Fruit fly (Drosophila melanogaster) whole organism, larva: ENCODE measurements around the gene betaggt-I.

Experiments
- noc ChIP-seq: fragments of 200-800 bp; sonication (Bioruptor generic); optimal IDR thresholded peaks from 3 replicates; lab custom pipeline; 2019; ENCODE audit warnings: missing biosample characterization, mild to moderate bottlenecking, missing genetic modification characterization, moderate library complexity

The betaggt-I gene

dm6 chr2L:4936325-4936869 lies 9.0 kb upstream of the betaggt-I start, which contains the start of gene hoe2:
hoe2 (minus strand) TSS chr2L:4936450.
- no peak for TF ChIP-seq noc (tag; lab: Kevin White, UChicago)

dm6 chr2L:4937060-4937459 lies 8.3 kb upstream of the betaggt-I start, which contains the start of gene Sgs1:
Sgs1 (plus strand) TSS chr2L:4937409.
- TF ChIP-seq noc (tag; lab: Kevin White, UChicago), result no peak

- TF ChIP-seq noc (tag; lab: Kevin White, UChicago), result no peak
Observed at dm6 chr2L:4942257-4942792, 3.1 kb upstream of the betaggt-I start, which contains the start of gene synr. synr (plus strand) TSS chr2L:4942742.

- TF ChIP-seq noc (tag; lab: Kevin White, UChicago), result no peak
Observed at dm6 chr2L:4949453-4950045, 4.2 kb downstream of the betaggt-I start, which contains the start of gene jet. jet (minus strand) TSS chr2L:4949784.

dm6 chr2L:4950667-4951066 lies 5.3 kb downstream of the betaggt-I start, which contains the start of gene Jon25Biii:
Jon25Biii (minus strand) TSS chr2L:4950767.
- TF ChIP-seq noc (tag; lab: Kevin White, UChicago), result peak; percentile 28

- TF ChIP-seq noc (tag; lab: Kevin White, UChicago), result no peak
Observed at dm6 chr2L:4953086-4953570, 7.7 kb downstream of the betaggt-I start, which contains the start of gene Jon25Bii. Jon25Bii (minus strand) TSS chr2L:4953136.

- TF ChIP-seq noc (tag; lab: Kevin White, UChicago), result no peak
Observed at dm6 chr2L:4955094-4955823, 9.9 kb downstream of the betaggt-I start, which contains the start of the genes Jon25Bi and Marcal1. Jon25Bi (minus strand) TSS chr2L:4955144. Marcal1 (plus strand) TSS chr2L:4955509.

dm6 chr2L:4958111-4958510 lies 12.7 kb downstream of the betaggt-I start, which contains the start of gene CG34124:
CG34124 (plus strand) TSS chr2L:4958411.
- TF ChIP-seq noc (tag; lab: Kevin White, UChicago), result no peak

dm6 chr2L:4965420-4965819 lies 20.0 kb downstream of the betaggt-I start, which contains the start of gene CG34125:
CG34125 (plus strand) TSS chr2L:4965673.
- no peak for TF ChIP-seq noc (tag; lab: Kevin White, UChicago)

dm6 chr2L:4965923-4966322 lies 20.5 kb downstream of the betaggt-I start:
- TF ChIP-seq noc (tag; lab: Kevin White, UChicago), result no peak

- TF ChIP-seq noc (tag; lab: Kevin White, UChicago), result no peak
Observed at dm6 chr2L:4967511-4967910, 22.1 kb downstream of the betaggt-I start, which contains the start of gene eIF3i. eIF3i (minus strand) TSS chr2L:4967775.

- TF ChIP-seq noc (tag; lab: Kevin White, UChicago), result no peak
Observed at dm6 chr2L:4968767-4969166, 23.4 kb downstream of the betaggt-I start, which contains the start of the genes Scox and Polr1C. Scox (minus strand) TSS chr2L:4968935. Polr1C (plus strand) TSS chr2L:4969004.

- TF ChIP-seq noc (tag; lab: Kevin White, UChicago), result no peak
Observed at dm6 chr2L:4971329-4971798, 26.0 kb downstream of the betaggt-I start, which contains the start of gene CG14043. CG14043 (plus strand) TSS chr2L:4971702.

- TF ChIP-seq noc (tag; lab: Kevin White, UChicago), result no peak
Observed at dm6 chr2L:4973731-4974415, 28.5 kb downstream of the betaggt-I start, which contains the start of gene mRpL28. mRpL28 (plus strand) TSS chr2L:4973976.
